Worm (Caenorhabditis elegans): ENCODE data around the gene F57B1.6.

- TF ChIP-seq ama-1 (optimal IDR thresholded peaks at IDR 0.05) (no peak), tbx-11 (GFP tag; IDR thresholded peaks at IDR 0.05) (no peak), tra-4 (tag; optimal IDR thresholded peaks at IDR 0.05) (no peak), F13C5.2 (tag; optimal IDR thresholded peaks at IDR 0.05) (no peak), tbx-37 (GFP tag; conservative IDR thresholded peaks at IDR 0.05) (no peak), sea-1 (GFP tag; conservative IDR thresholded peaks at IDR 0.05) (no peak), hmg-4 (GFP tag; optimal IDR thresholded peaks at IDR 0.05) (no peak), flt-1 (GFP tag; IDR thresholded peaks at IDR 0.05) (no peak), ceh-36 (tag; optimal IDR thresholded peaks at IDR 0.05) (no peak), pes-1 (GFP tag; IDR thresholded peaks at IDR 0.05) (no peak), ceh-13 (GFP tag; optimal IDR thresholded peaks at IDR 0.05) (no peak), hmbx-1 (tag; optimal IDR thresholded peaks at IDR 0.05) (no peak)
Observed at ce11 chrV:13173718-13174117, 35.7 kb upstream of the F57B1.6 start.

All from whole organism, early embryonic.